Worm (Caenorhabditis elegans) whole organism, L3 larva: Measurements from ENCODE around the gene D2021.4.

Experiments
- R02D3.7 ChIP-seq: fragments of 150-350 bp; optimal IDR thresholded peaks from 2 replicates; lab custom pipeline; 2014; ENCODE audit warnings: missing biosample characterization, missing genetic modification characterization
- ZK546.5 ChIP-seq: sonication (generic microtip); optimal IDR thresholded peaks from 2 replicates; lab custom pipeline; 2017; ENCODE audit warnings: missing biosample characterization, missing genetic modification characterization
- aly-2 ChIP-seq: fragments of 150-350 bp; optimal IDR thresholded peaks from 2 replicates; lab custom pipeline; 2014; ENCODE audit warnings: missing biosample characterization, missing genetic modification characterization
- ama-1 ChIP-seq: fragments of 150-350 bp; optimal IDR thresholded peaks from 2 replicates; lab custom pipeline; 2018
- ceh-16 ChIP-seq: sonication (generic microtip); optimal IDR thresholded peaks from 2 replicates; lab custom pipeline; 2017; ENCODE audit warnings: missing biosample characterization, missing genetic modification characterization
- ceh-28 ChIP-seq: fragments of 150-350 bp; optimal IDR thresholded peaks from 2 replicates; lab custom pipeline; 2014; ENCODE audit warnings: missing biosample characterization, missing genetic modification reagents, missing genetic modification characterization
- ceh-82 ChIP-seq: fragments of 150-350 bp; optimal IDR thresholded peaks from 2 replicates; lab custom pipeline; 2014; ENCODE audit warnings: missing biosample characterization, missing genetic modification characterization
- ceh-9 ChIP-seq: sonication (generic microtip); optimal IDR thresholded peaks from 2 replicates; lab custom pipeline; 2018; ENCODE audit warnings: missing biosample characterization, missing genetic modification characterization
- daf-12 ChIP-seq: fragments of 150-350 bp; optimal IDR thresholded peaks from 2 replicates; lab custom pipeline; 2014; ENCODE audit warnings: missing biosample characterization, missing genetic modification reagents, missing genetic modification characterization
- egl-27 ChIP-seq: sonication (generic microtip); optimal IDR thresholded peaks from 4 replicates; lab custom pipeline; 2017; ENCODE audit warnings: missing biosample characterization, missing genetic modification reagents, missing genetic modification characterization
- egl-5 ChIP-seq: fragments of 150-350 bp; optimal IDR thresholded peaks from 2 replicates; lab custom pipeline; 2017; ENCODE audit warnings: missing biosample characterization, missing genetic modification reagents, missing genetic modification characterization, inconsistent platforms
- elt-1 ChIP-seq: fragments of 150-350 bp; optimal IDR thresholded peaks from 2 replicates; lab custom pipeline; 2014; ENCODE audit warnings: missing biosample characterization, missing genetic modification characterization
- elt-2 ChIP-seq: sonication (generic microtip); optimal IDR thresholded peaks from 2 replicates; lab custom pipeline; 2016; ENCODE audit warnings: missing genetic modification reagents, mild to moderate bottlenecking, missing genetic modification characterization, missing compliant biosample characterization
- elt-3 ChIP-seq, 3 experiments: fragments of 150-350 bp in 1 of 3; sonication (generic microtip) in 2 of 3; optimal IDR thresholded peaks; 2 replicates in 2 of 3; 4 replicates in 1 of 3; lab custom pipeline; 2014 to 2017; ENCODE audit warnings: missing biosample characterization in 3 of 3, missing genetic modification characterization in 3 of 3
- eor-1 ChIP-seq, 2 experiments: fragments of 150-350 bp; optimal IDR thresholded peaks; 2 replicates each; lab custom pipeline; 2014 to 2018; ENCODE audit warnings: missing biosample characterization in 2 of 2, missing genetic modification characterization in 2 of 2
- fkh-10 ChIP-seq: sonication (generic microtip); optimal IDR thresholded peaks from 2 replicates; lab custom pipeline; 2017; ENCODE audit warnings: missing biosample characterization, missing genetic modification reagents, missing genetic modification characterization
- fkh-2 ChIP-seq: fragments of 150-350 bp; optimal IDR thresholded peaks from 2 replicates; lab custom pipeline; 2014; ENCODE audit warnings: missing biosample characterization, missing genetic modification reagents, missing genetic modification characterization
- fos-1 ChIP-seq: fragments of 150-350 bp; optimal IDR thresholded peaks from 2 replicates; lab custom pipeline; 2014; ENCODE audit warnings: missing biosample characterization, missing genetic modification characterization
- hmg-11 ChIP-seq: sonication (generic microtip); optimal IDR thresholded peaks from 2 replicates; lab custom pipeline; 2016; ENCODE audit warnings: missing genetic modification characterization, missing compliant biosample characterization
- jun-1 ChIP-seq: fragments of 150-350 bp; optimal IDR thresholded peaks from 2 replicates; lab custom pipeline; 2014; ENCODE audit warnings: missing biosample characterization, missing genetic modification reagents, missing genetic modification characterization
- lin-15B ChIP-seq: fragments of 150-350 bp; optimal IDR thresholded peaks from 2 replicates; lab custom pipeline; 2014; ENCODE audit warnings: missing biosample characterization, missing genetic modification characterization
- lin-39 ChIP-seq: fragments of 150-350 bp; optimal IDR thresholded peaks from 2 replicates; lab custom pipeline; 2018; ENCODE audit warnings: missing biosample characterization, missing genetic modification reagents, missing genetic modification characterization
- lsy-12 ChIP-seq: sonication (generic microtip); optimal IDR thresholded peaks from 2 replicates; lab custom pipeline; 2016; ENCODE audit warnings: mild to moderate bottlenecking, missing genetic modification characterization, missing compliant biosample characterization
- mdl-1 ChIP-seq: fragments of 150-350 bp; optimal IDR thresholded peaks from 2 replicates; lab custom pipeline; 2014; ENCODE audit warnings: missing biosample characterization, missing genetic modification characterization
- mml-1 ChIP-seq: fragments of 150-350 bp; sonication (generic microtip); optimal IDR thresholded peaks from 3 replicates; lab custom pipeline; 2014; ENCODE audit warnings: missing biosample characterization, missing genetic modification characterization
- nfya-1 ChIP-seq: sonication (generic microtip); optimal IDR thresholded peaks from 2 replicates; lab custom pipeline; 2017; ENCODE audit warnings: missing genetic modification characterization, mild to moderate bottlenecking, missing compliant biosample characterization, antibody characterized with exemption, moderate library complexity; ENCODE audit not compliant: insufficient read depth
- nhr-11 ChIP-seq: fragments of 150-350 bp; optimal IDR thresholded peaks from 2 replicates; lab custom pipeline; 2014; ENCODE audit warnings: missing biosample characterization, missing genetic modification characterization
- nhr-12 ChIP-seq: fragments of 150-350 bp; optimal IDR thresholded peaks from 2 replicates; lab custom pipeline; 2014; ENCODE audit warnings: missing biosample characterization, missing genetic modification characterization
- nhr-23 ChIP-seq: fragments of 150-350 bp; optimal IDR thresholded peaks from 2 replicates; lab custom pipeline; 2014; ENCODE audit warnings: missing biosample characterization, missing genetic modification reagents, missing genetic modification characterization
- nhr-237 ChIP-seq: fragments of 150-350 bp; optimal IDR thresholded peaks from 2 replicates; lab custom pipeline; 2014; ENCODE audit warnings: missing biosample characterization, missing genetic modification characterization
- nhr-25 ChIP-seq: sonication (generic microtip); optimal IDR thresholded peaks from 2 replicates; lab custom pipeline; 2017; ENCODE audit warnings: missing biosample characterization, missing genetic modification characterization
- nhr-28 ChIP-seq: fragments of 150-350 bp; optimal IDR thresholded peaks from 2 replicates; lab custom pipeline; 2014; ENCODE audit warnings: missing biosample characterization, missing genetic modification characterization
- nhr-43 ChIP-seq: sonication (generic microtip); optimal IDR thresholded peaks from 2 replicates; lab custom pipeline; 2016; ENCODE audit warnings: mild to moderate bottlenecking, missing genetic modification characterization, missing compliant biosample characterization; ENCODE audit not compliant: poor library complexity, severe bottlenecking
- nhr-67 ChIP-seq: fragments of 150-350 bp; optimal IDR thresholded peaks from 2 replicates; lab custom pipeline; 2014; ENCODE audit warnings: missing biosample characterization, missing genetic modification characterization
- nhr-76 ChIP-seq: fragments of 150-350 bp; sonication (generic microtip); optimal IDR thresholded peaks from 5 replicates; lab custom pipeline; 2014; ENCODE audit warnings: missing biosample characterization, missing genetic modification characterization
- nhr-77 ChIP-seq: fragments of 150-350 bp; optimal IDR thresholded peaks from 2 replicates; lab custom pipeline; 2014; ENCODE audit warnings: missing biosample characterization, missing genetic modification characterization
- pha-4 ChIP-seq: fragments of 150-350 bp; optimal IDR thresholded peaks from 2 replicates; lab custom pipeline; 2014; ENCODE audit warnings: missing biosample characterization, missing genetic modification reagents, missing genetic modification characterization
- pqm-1 ChIP-seq: fragments of 150-350 bp; optimal IDR thresholded peaks from 2 replicates; lab custom pipeline; 2017; ENCODE audit warnings: missing biosample characterization, missing genetic modification characterization, inconsistent platforms
- sea-2 ChIP-seq: fragments of 150-350 bp; sonication (generic microtip); optimal IDR thresholded peaks from 4 replicates; lab custom pipeline; 2014; ENCODE audit warnings: missing biosample characterization, missing genetic modification reagents, missing genetic modification characterization
- skn-1 ChIP-seq: fragments of 150-350 bp; optimal IDR thresholded peaks from 2 replicates; lab custom pipeline; 2014; ENCODE audit warnings: missing biosample characterization, missing genetic modification characterization
- snpc-4 ChIP-seq: fragments of 150-350 bp; optimal IDR thresholded peaks from 2 replicates; lab custom pipeline; 2014; ENCODE audit warnings: missing biosample characterization, missing genetic modification characterization
- tbx-2 ChIP-seq: sonication (generic microtip); optimal IDR thresholded peaks from 2 replicates; lab custom pipeline; 2016; ENCODE audit warnings: mild to moderate bottlenecking, missing genetic modification characterization, missing compliant biosample characterization
- unc-39 ChIP-seq: sonication (generic microtip); optimal IDR thresholded peaks from 4 replicates; lab custom pipeline; 2017; ENCODE audit warnings: missing biosample characterization, missing genetic modification characterization
- unc-62 ChIP-seq: fragments of 150-350 bp; sonication (generic microtip); optimal IDR thresholded peaks from 4 replicates; lab custom pipeline; 2014; ENCODE audit warnings: missing biosample characterization, missing genetic modification reagents, missing genetic modification characterization
- zag-1 ChIP-seq: fragments of 150-350 bp; optimal IDR thresholded peaks from 2 replicates; lab custom pipeline; 2014; ENCODE audit warnings: missing biosample characterization, missing genetic modification characterization
- ztf-11 ChIP-seq: fragments of 150-350 bp; optimal IDR thresholded peaks from 2 replicates; lab custom pipeline; 2014; ENCODE audit warnings: missing biosample characterization, missing genetic modification characterization
- ztf-4 ChIP-seq: fragments of 150-350 bp; optimal IDR thresholded peaks from 2 replicates; lab custom pipeline; 2014; ENCODE audit warnings: missing biosample characterization, missing genetic modification characterization

The D2021.4 gene

DNA sequence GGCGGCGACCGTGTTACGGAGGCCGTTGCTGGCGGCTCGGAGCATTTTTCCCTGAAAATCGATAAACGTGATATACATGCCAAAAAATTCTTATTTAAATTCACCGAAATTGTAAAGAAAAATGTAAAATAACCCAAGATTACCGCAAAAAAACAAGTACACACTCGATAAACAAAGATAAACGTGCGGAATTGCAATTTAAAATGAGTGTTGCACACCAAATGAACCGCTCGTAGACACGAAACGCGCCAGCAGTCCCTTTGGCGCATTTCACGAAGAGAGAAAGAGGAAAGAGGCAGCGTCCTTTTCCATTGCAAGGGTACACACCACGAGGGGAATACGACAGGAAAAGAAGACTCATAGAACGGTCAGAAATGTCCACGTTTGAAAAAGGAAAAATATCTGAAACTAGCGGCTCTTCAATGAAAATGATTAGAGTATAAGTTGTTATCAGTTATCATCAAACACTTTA lies 2.9 kb downstream of the D2021.4 start, which contains the start of gene sdha-1:
sdha-1 (minus strand) TSS at position 51 of the 472 bp plus-strand sequence.
- TF ChIP-seq nhr-67 (tag; lab: Kevin White, UChicago) = no peak
- no peak for TF ChIP-seq unc-39 (tag; lab: Kevin White, UChicago)
- peak; percentile 65 for TF ChIP-seq ceh-28 (tag; lab: Kevin White, UChicago)
- TF ChIP-seq mml-1 (tag; lab: Kevin White, UChicago) = no peak
- TF ChIP-seq ceh-82 (tag; lab: Kevin White, UChicago) = no peak
- TF ChIP-seq elt-1 (tag; lab: Kevin White, UChicago) = peak; percentile 40
- TF ChIP-seq hmg-11 = peak; percentile 75
- peak; percentile 67 for TF ChIP-seq pqm-1 (tag; lab: Kevin White, UChicago)
- no peak for TF ChIP-seq ceh-16 (tag; lab: Kevin White, UChicago)
- peak; percentile 61 for TF ChIP-seq tbx-2 (tag; lab: Kevin White, UChicago)
- no peak for TF ChIP-seq nhr-77 (tag; lab: Kevin White, UChicago)
- peak; percentile 4 for TF ChIP-seq fkh-10 (GFP tag; lab: Kevin White, UChicago)
- TF ChIP-seq egl-27 = peak; percentile 75
- no peak for TF ChIP-seq ceh-9 (tag; lab: Kevin White, UChicago)
- TF ChIP-seq R02D3.7 (tag; lab: Kevin White, UChicago) = peak; percentile 28
- peak; percentile 35 for TF ChIP-seq ztf-4 (tag; lab: Kevin White, UChicago)
- TF ChIP-seq nhr-76 (tag; lab: Kevin White, UChicago) = no peak
- TF ChIP-seq elt-2 = peak; percentile 91
- TF ChIP-seq lin-15B = peak; percentile 79
- peak; percentile 87 for TF ChIP-seq nhr-23
- peak; percentile 69 for TF ChIP-seq ama-1
- TF ChIP-seq mdl-1 (tag; lab: Kevin White, UChicago) = peak; percentile 44
- peak; percentile 81 for TF ChIP-seq jun-1
- peak; percentile 48 for TF ChIP-seq skn-1 (tag; lab: Kevin White, UChicago)
- TF ChIP-seq aly-2 = no peak
- TF ChIP-seq lsy-12 (tag; lab: Kevin White, UChicago) = peak; percentile 67
- peak; percentile 51 for TF ChIP-seq fos-1
- TF ChIP-seq lin-39 (tag; lab: Kevin White, UChicago) = peak; percentile 82
- no peak for TF ChIP-seq sea-2 (GFP tag; lab: Kevin White, UChicago)
- TF ChIP-seq nhr-12 (tag; lab: Kevin White, UChicago) = no peak
- peak; percentile 94 for TF ChIP-seq pha-4 (tag; lab: Kevin White, UChicago)
- TF ChIP-seq zag-1 = no peak
- peak; percentile 72 for TF ChIP-seq egl-5
- TF ChIP-seq eor-1 (tag; optimal IDR thresholded peaks at IDR 0.05; lab: Kevin White, UChicago) = no peak
- no peak for TF ChIP-seq ZK546.5 (tag; lab: Kevin White, UChicago)
- peak; percentile 88 for TF ChIP-seq nfya-1
- no peak for TF ChIP-seq daf-12 (tag; lab: Kevin White, UChicago)
- peak; percentile 57 for TF ChIP-seq nhr-43 (tag; lab: Kevin White, UChicago)
- no peak for TF ChIP-seq elt-3 (tag; optimal IDR thresholded peaks at IDR 0.05; lab: Kevin White, UChicago)
- TF ChIP-seq fkh-2 (tag; lab: Kevin White, UChicago) = no peak
- no peak for TF ChIP-seq nhr-28
- no peak for TF ChIP-seq ztf-11
- TF ChIP-seq nhr-25 (tag; lab: Kevin White, UChicago) = peak; percentile 91
- no peak for TF ChIP-seq unc-62 (GFP tag; lab: Kevin White, UChicago)
- peak; percentile 89 for TF ChIP-seq snpc-4 (tag; lab: Kevin White, UChicago)
- TF ChIP-seq nhr-11 (tag; lab: Kevin White, UChicago) = no peak
- TF ChIP-seq nhr-237 (tag; lab: Kevin White, UChicago) = no peak
- TF ChIP-seq, all 47 proteins: peak for 25
